Fruit fly (Drosophila melanogaster): Measurements from ENCODE around the gene Mob2.

DNA sequence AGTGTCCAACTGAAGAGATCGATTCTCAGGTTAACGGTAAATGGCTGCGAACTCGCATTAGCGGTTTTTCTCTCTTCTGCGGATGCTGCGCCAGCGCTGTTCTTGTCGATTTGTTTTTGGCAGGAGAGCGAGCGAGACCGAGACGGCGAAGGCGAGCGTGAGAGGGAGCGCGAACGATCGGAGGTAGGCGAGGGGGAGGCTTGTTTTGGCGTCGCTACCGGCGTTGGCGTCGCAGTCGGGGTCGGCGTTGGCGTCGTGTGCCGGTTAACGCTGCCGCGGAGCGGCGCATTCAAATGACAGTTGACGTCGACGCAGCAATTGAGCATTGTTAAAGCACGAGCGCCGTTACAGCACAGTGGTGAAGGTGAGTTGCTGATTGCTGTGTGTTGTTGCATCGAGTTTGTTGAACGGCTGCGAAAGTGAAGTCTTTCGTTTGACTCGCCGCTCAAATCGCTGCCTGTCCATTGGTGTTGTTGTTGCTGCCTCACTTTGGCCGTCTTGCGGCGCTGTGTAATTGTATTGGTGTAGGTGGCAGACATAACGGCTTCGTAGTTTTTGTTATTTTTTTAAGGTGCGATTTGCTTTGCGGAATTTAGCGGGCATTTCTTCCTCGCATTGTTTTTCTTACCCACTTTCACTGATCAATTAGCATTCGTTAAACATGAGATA, 24.9 kb upstream of the Mob2 start:
- TF ChIP-seq slp2 (GFP tag; optimal IDR thresholded peaks at IDR 0.05) (no peak), CG10431 (GFP tag; optimal IDR thresholded peaks at IDR 0.05) (no peak), Ets65A (GFP tag) (no peak), zf30C (GFP tag; optimal IDR thresholded peaks at IDR 0.05) (no peak), CG10979 (tag; optimal IDR thresholded peaks at IDR 0.05) (no peak), CG18476 (GFP tag; optimal IDR thresholded peaks at IDR 0.05) (no peak), sug (tag; optimal IDR thresholded peaks at IDR 0.05) (no peak), CG4707 (GFP tag; optimal IDR thresholded peaks at IDR 0.05) (no peak), CG9876 (GFP tag; optimal IDR thresholded peaks at IDR 0.05) (no peak)

All from whole organism, embryonic.